Worm (Caenorhabditis elegans) whole organism, L1 larva: ENCODE data around the gene R08C7.1.

Experiments
- aha-1 ChIP-seq: fragments of 150-350 bp; optimal IDR thresholded peaks from 2 replicates; lab custom pipeline; 2014; ENCODE audit warnings: missing biosample characterization, missing genetic modification characterization
- ceh-88 ChIP-seq: fragments of 200-800 bp; sonication (Bioruptor generic); IDR thresholded peaks from 2 replicates; pipeline ENCODE4 v1.3.6; 2022; ENCODE audit warnings: missing genetic modification characterization, missing compliant biosample characterization
- dpl-1 ChIP-seq, 3 experiments: fragments of 150-350 bp in 2 of 3; sonication (generic microtip) in 1 of 3; optimal IDR thresholded peaks; 2 replicates each; lab custom pipeline; 2014 to 2017; ENCODE audit warnings: missing biosample characterization in 3 of 3, missing genetic modification characterization in 3 of 3, missing genetic modification reagents in 3 of 3
- elt-2 ChIP-seq: sonication (generic microtip); optimal IDR thresholded peaks from 2 replicates; lab custom pipeline; 2016; ENCODE audit warnings: missing genetic modification characterization, mild to moderate bottlenecking, inconsistent platforms, missing compliant biosample characterization, missing genetic modification reagents
- fos-1 ChIP-seq: fragments of 150-350 bp; optimal IDR thresholded peaks from 2 replicates; lab custom pipeline; 2014; ENCODE audit warnings: missing biosample characterization, missing genetic modification characterization
- lin-14 ChIP-seq: fragments of 200-800 bp; sonication (Bioruptor generic); optimal IDR thresholded peaks from 2 replicates; lab custom pipeline; 2018; ENCODE audit warnings: mild to moderate bottlenecking, missing genetic modification characterization, moderate library complexity, missing compliant biosample characterization
- lir-3 ChIP-seq: sonication (generic microtip); optimal IDR thresholded peaks from 2 replicates; lab custom pipeline; 2016; ENCODE audit warnings: mild to moderate bottlenecking, missing genetic modification characterization, moderate library complexity, missing compliant biosample characterization; ENCODE audit not compliant: poor library complexity
- nhr-28 ChIP-seq: fragments of 150-350 bp; optimal IDR thresholded peaks from 2 replicates; lab custom pipeline; 2014; ENCODE audit warnings: missing biosample characterization, missing genetic modification characterization
- snpc-4 ChIP-seq: fragments of 150-350 bp; optimal IDR thresholded peaks from 2 replicates; lab custom pipeline; 2014; ENCODE audit warnings: missing biosample characterization, missing genetic modification characterization
- tlp-1 ChIP-seq: fragments of 150-350 bp; optimal IDR thresholded peaks from 2 replicates; lab custom pipeline; 2014; ENCODE audit warnings: missing biosample characterization, missing genetic modification characterization
- unc-62 ChIP-seq: fragments of 150-350 bp; optimal IDR thresholded peaks from 2 replicates; lab custom pipeline; 2014; ENCODE audit warnings: missing biosample characterization, missing genetic modification reagents, missing genetic modification characterization
- unc-98 ChIP-seq: fragments of 200-800 bp; sonication (Bioruptor generic); IDR thresholded peaks from 2 replicates; pipeline ENCODE4 v1.3.6; 2022; ENCODE audit warnings: missing genetic modification characterization, missing compliant biosample characterization
- ztf-4 ChIP-seq: fragments of 150-350 bp; optimal IDR thresholded peaks from 2 replicates; lab custom pipeline; 2014; ENCODE audit warnings: missing biosample characterization, missing genetic modification characterization

ce11 chrIV:4480027-4480426 is 28.4 kb downstream of the R08C7.1 start, which contains the start of gene M01H9.10:
- TF ChIP-seq ztf-4 (tag; lab: Kevin White, UChicago) (no peak), unc-98 (GFP tag; lab: Robert Waterston, UW) (no peak), elt-2 (tag; lab: Kevin White, UChicago) (no peak), lin-14 (GFP tag; lab: Kevin White, UChicago) (no peak), lir-3 (tag; lab: Kevin White, UChicago) (no peak), ceh-88 (GFP tag; lab: Robert Waterston, UW) (no peak), nhr-28 (no peak), unc-62 (GFP tag; lab: Kevin White, UChicago) (no peak), dpl-1 (GFP tag; optimal IDR thresholded peaks at IDR 0.05; lab: Kevin White, UChicago) (no peak), aha-1 (tag; lab: Kevin White, UChicago) (no peak), fos-1 (no peak), snpc-4 (tag; lab: Kevin White, UChicago) (no peak), tlp-1 (tag; lab: Kevin White, UChicago) (no peak)
